Worm (Caenorhabditis elegans): ENCODE data around the gene msrp-6.

DNA sequence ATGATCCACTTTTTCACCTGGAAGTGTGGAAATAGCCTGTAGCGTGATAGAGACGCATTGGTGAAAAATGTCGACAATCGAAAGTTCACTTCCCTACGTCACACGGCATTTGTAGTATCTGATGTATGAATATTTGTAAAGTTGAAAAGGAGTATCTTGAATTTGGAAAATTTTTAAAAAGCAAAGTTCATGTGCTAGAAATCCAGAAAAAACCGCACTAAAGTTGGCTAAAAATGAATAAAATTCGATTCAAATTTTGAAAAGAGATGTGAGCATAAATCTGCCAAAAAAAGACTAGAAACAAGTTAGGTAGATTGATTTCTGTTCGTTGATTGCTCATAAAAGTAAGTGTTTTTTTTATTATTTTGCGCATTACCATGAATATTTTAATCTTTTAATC, 36.2 kb upstream of the msrp-6 start, which contains the start of gene sri-74:
- TF ChIP-seq hlh-8 (tag; optimal IDR thresholded peaks at IDR 0.05) (no peak), madf-2 (tag; optimal IDR thresholded peaks at IDR 0.05) (no peak), unc-42 (tag; optimal IDR thresholded peaks at IDR 0.05) (no peak), hlh-30 (tag; optimal IDR thresholded peaks at IDR 0.05; ENCODE audit: insufficient read depth) (no peak), sox-4 (tag; optimal IDR thresholded peaks at IDR 0.05) (no peak), nfya-1 (tag; optimal IDR thresholded peaks at IDR 0.05) (no peak), ama-1 (optimal IDR thresholded peaks at IDR 0.05) (no peak)

All from whole organism, late embryonic.